Fruit fly (Drosophila melanogaster) whole organism, embryonic: ENCODE measurements around the gene CG11726.
A peak's percentile ranks its signal among the peaks of the same experiment; 100 is the strongest.

ENCODE experiments used
- Abd-B ChIP-seq: fragments of 200-800 bp; sonication (Bioruptor generic); optimal IDR thresholded peaks from 2 replicates; lab custom pipeline; 2018; ENCODE audit warnings: missing biosample characterization, mild to moderate bottlenecking, missing genetic modification characterization, moderate library complexity
- Awh ChIP-seq: fragments of 200-800 bp; sonication (Bioruptor generic); IDR thresholded peaks from 2 replicates; pipeline ENCODE4, ENCODE4 v1.3.6; 2022; ENCODE audit warnings: missing biosample characterization, missing genetic modification characterization
- Bteb2 ChIP-seq: fragments of 200-800 bp; sonication (Bioruptor generic); optimal IDR thresholded peaks from 2 replicates; lab custom pipeline; 2016; ENCODE audit warnings: missing biosample characterization, missing genetic modification characterization
- C15 ChIP-seq: fragments of 200-800 bp; sonication (Bioruptor generic); IDR thresholded peaks from 3 replicates; pipeline ENCODE4 v1.3.6; 2022; ENCODE audit warnings: missing biosample characterization, missing genetic modification characterization
- CG10209 ChIP-seq: fragments of 200-800 bp; sonication (Bioruptor generic); optimal IDR thresholded peaks from 3 replicates; lab custom pipeline; 2017; ENCODE audit warnings: missing biosample characterization, mild to moderate bottlenecking, missing genetic modification characterization, missing genetic modification reagents
- CG11560 ChIP-seq: fragments of 200-800 bp; sonication (Bioruptor generic); IDR thresholded peaks from 3 replicates; pipeline ENCODE4 v1.3.6; 2022; ENCODE audit warnings: missing biosample characterization, missing genetic modification characterization
- CG11695 ChIP-seq: fragments of 200-800 bp; sonication (Bioruptor generic); IDR thresholded peaks from 3 replicates; pipeline ENCODE4 v1.3.6; 2022; ENCODE audit warnings: missing biosample characterization, missing genetic modification characterization
- CG11696 ChIP-seq: fragments of 200-800 bp; sonication (Bioruptor generic); IDR thresholded peaks from 2 replicates; pipeline ENCODE4 v1.3.6; 2022; ENCODE audit warnings: missing biosample characterization, missing genetic modification characterization
- CG12104 ChIP-seq: fragments of 200-800 bp; sonication (Bioruptor generic); optimal IDR thresholded peaks from 3 replicates; lab custom pipeline; 2016; ENCODE audit warnings: missing biosample characterization, missing genetic modification characterization
- CG1233 ChIP-seq: fragments of 200-800 bp; sonication (Bioruptor generic); optimal IDR thresholded peaks from 4 replicates; lab custom pipeline; 2018; ENCODE audit warnings: missing biosample characterization, mild to moderate bottlenecking, missing genetic modification characterization
- CG12659 ChIP-seq: fragments of 200-800 bp; sonication (Bioruptor generic); optimal IDR thresholded peaks from 3 replicates; lab custom pipeline; 2017; ENCODE audit warnings: mild to moderate bottlenecking, missing biosample characterization, missing genetic modification reagents, missing genetic modification characterization
- CG13296 ChIP-seq: fragments of 200-800 bp; sonication (Bioruptor generic); optimal IDR thresholded peaks from 3 replicates; lab custom pipeline; 2018; ENCODE audit warnings: missing biosample characterization, mild to moderate bottlenecking, missing genetic modification characterization
- CG13894 ChIP-seq: fragments of 200-800 bp; sonication (Bioruptor generic); optimal IDR thresholded peaks from 3 replicates; lab custom pipeline; 2018; ENCODE audit warnings: missing biosample characterization, mild to moderate bottlenecking, missing genetic modification characterization, moderate library complexity
- CG16813 ChIP-seq: fragments of 200-800 bp; sonication (Bioruptor generic); IDR thresholded peaks from 3 replicates; pipeline ENCODE4 v1.3.6; 2022; ENCODE audit warnings: missing biosample characterization, missing genetic modification characterization; ENCODE audit not compliant: partially characterized antibody
- CG17612 ChIP-seq: fragments of 200-800 bp; sonication (Bioruptor generic); IDR thresholded peaks from 2 replicates; pipeline ENCODE4 v1.3.6; 2022; ENCODE audit warnings: missing biosample characterization, missing genetic modification characterization
- CG18599 ChIP-seq: fragments of 200-800 bp; sonication (Bioruptor generic); optimal IDR thresholded peaks from 3 replicates; lab custom pipeline; 2017; ENCODE audit warnings: missing biosample characterization, missing genetic modification characterization, mild to moderate bottlenecking, moderate library complexity, missing genetic modification reagents
- CG2712 ChIP-seq: fragments of 200-800 bp; optimal IDR thresholded peaks from 3 replicates; lab custom pipeline; 2019; ENCODE audit warnings: missing biosample characterization, mild to moderate bottlenecking, missing genetic modification characterization, moderate library complexity
- CG2875 ChIP-seq: fragments of 200-800 bp; sonication (Bioruptor generic); optimal IDR thresholded peaks from 2 replicates; lab custom pipeline; 2017; ENCODE audit warnings: missing biosample characterization, mild to moderate bottlenecking, missing genetic modification characterization, missing genetic modification reagents
- CG31224 ChIP-seq: fragments of 200-800 bp; sonication (Bioruptor generic); IDR thresholded peaks from 2 replicates; pipeline ENCODE4 v1.3.6; 2022; ENCODE audit warnings: missing biosample characterization, missing genetic modification characterization
- CG3163 ChIP-seq: fragments of 200-800 bp; sonication (Bioruptor generic); optimal IDR thresholded peaks from 3 replicates; lab custom pipeline; 2016; ENCODE audit warnings: missing biosample characterization, missing genetic modification characterization
- CG33557 ChIP-seq: fragments of 200-800 bp; sonication (Bioruptor generic); optimal IDR thresholded peaks from 2 replicates; lab custom pipeline; 2019; ENCODE audit warnings: missing biosample characterization, mild to moderate bottlenecking, missing genetic modification characterization, moderate library complexity
- CG6254 ChIP-seq: fragments of 200-800 bp; sonication (Bioruptor generic); optimal IDR thresholded peaks from 3 replicates; lab custom pipeline; 2017; ENCODE audit warnings: mild to moderate bottlenecking, missing biosample characterization, missing genetic modification reagents, missing genetic modification characterization
- CG6683 ChIP-seq: fragments of 200-800 bp; sonication (Bioruptor generic); optimal IDR thresholded peaks from 2 replicates; lab custom pipeline; 2017; ENCODE audit warnings: missing biosample characterization, mild to moderate bottlenecking, missing genetic modification characterization, missing genetic modification reagents
- CG8944 ChIP-seq: fragments of 200-800 bp; sonication (Bioruptor generic); optimal IDR thresholded peaks from 3 replicates; lab custom pipeline; 2016; ENCODE audit warnings: missing biosample characterization, missing genetic modification characterization
- CrebB ChIP-seq: fragments of 200-800 bp; sonication (Bioruptor generic); optimal IDR thresholded peaks from 3 replicates; lab custom pipeline; 2018; ENCODE audit warnings: missing biosample characterization, mild to moderate bottlenecking, missing genetic modification characterization
- Doc2 ChIP-seq: fragments of 200-800 bp; sonication (Bioruptor generic); IDR thresholded peaks from 2 replicates; pipeline ENCODE4 v1.3.6; 2022; ENCODE audit warnings: missing biosample characterization, missing genetic modification characterization
- Fer1 ChIP-seq: fragments of 200-800 bp; sonication (Bioruptor generic); optimal IDR thresholded peaks from 2 replicates; lab custom pipeline; 2017; ENCODE audit warnings: missing biosample characterization, mild to moderate bottlenecking, missing genetic modification characterization
- Hey ChIP-seq: fragments of 200-800 bp; sonication (Bioruptor generic); optimal IDR thresholded peaks from 3 replicates; lab custom pipeline; 2018; ENCODE audit warnings: missing biosample characterization, mild to moderate bottlenecking, missing genetic modification characterization
- HmgD ChIP-seq: fragments of 200-800 bp; sonication (Bioruptor generic); optimal IDR thresholded peaks from 3 replicates; lab custom pipeline; 2016; ENCODE audit warnings: missing biosample characterization, missing genetic modification characterization
- NFAT ChIP-seq: fragments of 200-800 bp; sonication (Bioruptor generic); IDR thresholded peaks from 2 replicates; pipeline ENCODE4 v1.3.6; 2022; ENCODE audit warnings: missing biosample characterization, missing genetic modification characterization
- Xbp1 ChIP-seq: fragments of 200-800 bp; sonication (Bioruptor generic); optimal IDR thresholded peaks from 3 replicates; lab custom pipeline; 2016; ENCODE audit warnings: missing biosample characterization, mild to moderate bottlenecking, missing genetic modification characterization
- Xrp1 ChIP-seq: fragments of 200-800 bp; sonication (Bioruptor generic); IDR thresholded peaks from 2 replicates; pipeline ENCODE4 v1.3.6; 2022; ENCODE audit warnings: missing biosample characterization, missing genetic modification characterization
- br ChIP-seq: fragments of >200 bp; optimal IDR thresholded peaks from 2 replicates; lab custom pipeline; 2017
- cas ChIP-seq: fragments of 200-800 bp; sonication (Bioruptor generic); IDR thresholded peaks from 2 replicates; pipeline ENCODE4 v1.3.6; 2022; ENCODE audit warnings: missing biosample characterization, missing genetic modification characterization
- disco-r ChIP-seq: fragments of 200-800 bp; sonication (Bioruptor generic); optimal IDR thresholded peaks from 2 replicates; lab custom pipeline; 2016; ENCODE audit warnings: missing biosample characterization, missing genetic modification characterization
- dmrt99B ChIP-seq: fragments of 200-800 bp; sonication (Bioruptor generic); optimal IDR thresholded peaks from 2 replicates; lab custom pipeline; 2018; ENCODE audit warnings: missing biosample characterization, mild to moderate bottlenecking, missing genetic modification characterization, moderate library complexity
- esg ChIP-seq: fragments of 200-800 bp; sonication (Bioruptor generic); conservative IDR thresholded peaks from 2 replicates; pipeline ENCODE4 v1.3.6; 2022; ENCODE audit warnings: missing biosample characterization, missing genetic modification characterization
- gsb ChIP-seq: fragments of 200-800 bp; sonication (Bioruptor generic); IDR thresholded peaks from 2 replicates; pipeline ENCODE4 v1.3.6; 2022; ENCODE audit warnings: missing biosample characterization, missing genetic modification characterization
- mld ChIP-seq: fragments of 200-800 bp; sonication (Bioruptor generic); IDR thresholded peaks from 3 replicates; pipeline ENCODE4 v1.3.6; 2022; ENCODE audit warnings: missing biosample characterization, missing genetic modification characterization; ENCODE audit not compliant: partially characterized antibody
- oc ChIP-seq: fragments of 200-800 bp; sonication (Bioruptor generic); optimal IDR thresholded peaks from 2 replicates; lab custom pipeline; 2018; ENCODE audit warnings: missing biosample characterization, mild to moderate bottlenecking, missing genetic modification characterization, moderate library complexity
- odd ChIP-seq: fragments of 200-800 bp; sonication (Bioruptor generic); optimal IDR thresholded peaks from 2 replicates; lab custom pipeline; 2017; ENCODE audit warnings: missing biosample characterization, mild to moderate bottlenecking, missing genetic modification characterization
- pb ChIP-seq: fragments of 200-800 bp; sonication (Bioruptor generic); optimal IDR thresholded peaks from 3 replicates; lab custom pipeline; 2016; ENCODE audit warnings: missing biosample characterization, missing genetic modification characterization
- pho ChIP-seq: fragments of 200-800 bp; sonication (Bioruptor generic); optimal IDR thresholded peaks from 2 replicates; lab custom pipeline; 2016; ENCODE audit warnings: missing biosample characterization, missing genetic modification characterization
- pnt ChIP-seq: fragments of 200-800 bp; sonication (Bioruptor generic); optimal IDR thresholded peaks from 3 replicates; lab custom pipeline; 2016; ENCODE audit warnings: missing biosample characterization, missing genetic modification characterization
- sd ChIP-seq: fragments of 200-800 bp; sonication (Bioruptor generic); optimal IDR thresholded peaks from 3 replicates; lab custom pipeline; 2018; ENCODE audit warnings: missing biosample characterization, mild to moderate bottlenecking, missing genetic modification characterization, moderate library complexity
- tgo ChIP-seq: fragments of 200-800 bp; sonication (Bioruptor generic); IDR thresholded peaks from 3 replicates; pipeline ENCODE4 v1.3.6; 2022; ENCODE audit warnings: missing biosample characterization, missing genetic modification characterization
- tx ChIP-seq: fragments of 200-800 bp; sonication (Bioruptor generic); optimal IDR thresholded peaks from 2 replicates; lab custom pipeline; 2016; ENCODE audit warnings: missing biosample characterization, missing genetic modification characterization
- unpg ChIP-seq: fragments of 200-800 bp; sonication (Bioruptor generic); optimal IDR thresholded peaks from 3 replicates; lab custom pipeline; 2018; ENCODE audit warnings: missing biosample characterization, mild to moderate bottlenecking, missing genetic modification characterization, moderate library complexity
- yki ChIP-seq: fragments of >200 bp; optimal IDR thresholded peaks from 3 replicates; lab custom pipeline; 2018
- zfh1 ChIP-seq: fragments of 200-800 bp; sonication (Bioruptor generic); IDR thresholded peaks from 3 replicates; pipeline ENCODE4 v1.3.6; 2022; ENCODE audit warnings: missing biosample characterization, missing genetic modification characterization

Gene CG11726

DNA sequence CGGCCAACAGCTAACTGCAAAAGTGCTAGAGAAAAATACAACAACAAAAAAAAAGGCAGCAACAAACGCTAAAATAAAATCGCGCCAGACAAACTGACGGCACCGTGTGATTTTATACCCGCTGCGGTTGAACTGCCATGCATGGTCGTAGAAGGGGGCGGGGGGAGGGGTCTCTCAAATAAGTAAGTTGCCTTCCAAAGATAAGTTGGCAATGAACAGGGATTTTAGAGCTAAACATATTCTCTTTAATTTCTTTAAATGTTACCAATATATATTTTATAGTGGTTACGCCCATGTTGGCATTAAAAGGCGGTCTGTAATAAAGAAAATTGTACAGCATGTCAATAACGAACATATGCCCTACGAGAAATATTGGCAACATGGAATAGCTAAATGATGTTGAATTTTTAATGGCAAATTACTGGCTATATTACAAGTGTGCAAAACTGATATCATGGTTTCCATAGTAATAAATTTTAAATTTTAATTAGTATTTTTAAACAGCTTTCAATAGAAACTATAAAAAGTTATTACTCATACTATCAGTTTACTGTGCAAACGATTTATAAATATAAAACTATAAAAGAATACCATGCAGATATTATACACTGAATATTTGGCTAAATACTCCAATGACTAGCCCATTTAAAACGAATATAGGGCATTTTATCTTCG lies 36.9 kb downstream of the CG11726 start (continued):
- TF ChIP-seq dmrt99B (tag; lab: Kevin White, UChicago) (peak; percentile 82), odd (GFP tag; lab: Kevin White, UChicago) (no peak), oc (peak; percentile 71), CG11560 (tag; lab: Robert Waterston, UW) (peak; percentile 53; the same call in 2 of the 3 replicates), CG3163 (peak; percentile 40), CG31224 (GFP tag; lab: Robert Waterston, UW) (peak; percentile 58), CG10209 (peak; percentile 78), CG16813 (GFP tag; lab: Robert Waterston, UW) (no peak), Bteb2 (no peak), CG11696 (GFP tag; lab: Robert Waterston, UW) (peak; percentile 50), CG17612 (peak; percentile 67), pb (GFP tag; lab: Kevin White, UChicago) (no peak), tx (GFP tag; lab: Kevin White, UChicago) (peak; percentile 52), disco-r (GFP tag; lab: Kevin White, UChicago) (peak; percentile 42), unpg (GFP tag; lab: Kevin White, UChicago) (peak; percentile 80), zfh1 (GFP tag; lab: Robert Waterston, UW) (peak; percentile 81), pho (GFP tag; lab: Kevin White, UChicago) (peak; percentile 41), CG13894 (tag; lab: Kevin White, UChicago) (no peak), CG12104 (GFP tag; lab: Kevin White, UChicago) (no peak), mld (GFP tag; lab: Robert Waterston, UW) (no peak), br (no peak), tgo (GFP tag; lab: Robert Waterston, UW) (peak; percentile 87), CG6683 (GFP tag; lab: Kevin White, UChicago) (no peak), NFAT (GFP tag; lab: Robert Waterston, UW) (peak; percentile 42; the same call in 1 of the 2 replicates), Xrp1 (GFP tag; lab: Robert Waterston, UW) (peak; percentile 55; the same call in 1 of the 2 replicates), CG13296 (peak; percentile 47), cas (peak; percentile 39; the same call in 1 of the 2 replicates), gsb (GFP tag; lab: Robert Waterston, UW) (peak; percentile 54), CG8944 (GFP tag; lab: Kevin White, UChicago) (peak; percentile 68), pnt (GFP tag; lab: Kevin White, UChicago) (peak; percentile 61), Fer1 (GFP tag; lab: Kevin White, UChicago) (peak; percentile 14), yki (lab: Kevin White, UChicago) (no peak), CG2712 (tag; lab: Kevin White, UChicago) (peak; percentile 52), HmgD (no peak), CG18599 (GFP tag; lab: Kevin White, UChicago) (peak; percentile 42), CG6254 (GFP tag; lab: Kevin White, UChicago) (no peak), Xbp1 (GFP tag; lab: Kevin White, UChicago) (peak; percentile 86), Hey (tag; lab: Kevin White, UChicago) (no peak), C15 (0 out of 3 replicates have a peak, but pooled peaks have one; percentile 21), Abd-B (GFP tag; lab: Kevin White, UChicago) (peak; percentile 68), esg (peak; percentile 81), Doc2 (GFP tag; lab: Robert Waterston, UW) (peak; percentile 57; the same call in 1 of the 2 replicates), CG33557 (no peak), CG11695 (GFP tag; lab: Robert Waterston, UW) (0 out of 3 replicates have a peak, but pooled peaks have one; percentile 52), CG12659 (GFP tag; lab: Kevin White, UChicago) (peak; percentile 75), CG2875 (GFP tag; lab: Kevin White, UChicago) (peak; percentile 66), CG1233 (peak; percentile 49), sd (tag; lab: Kevin White, UChicago) (peak; percentile 26), CrebB (tag; lab: Kevin White, UChicago) (peak; percentile 6), Awh (0 out of 2 replicates have a peak, but pooled peaks have one; percentile 31)
